Fruit fly (Drosophila melanogaster): ENCODE results near the gene CG13887.

The CG13887 gene

DNA sequence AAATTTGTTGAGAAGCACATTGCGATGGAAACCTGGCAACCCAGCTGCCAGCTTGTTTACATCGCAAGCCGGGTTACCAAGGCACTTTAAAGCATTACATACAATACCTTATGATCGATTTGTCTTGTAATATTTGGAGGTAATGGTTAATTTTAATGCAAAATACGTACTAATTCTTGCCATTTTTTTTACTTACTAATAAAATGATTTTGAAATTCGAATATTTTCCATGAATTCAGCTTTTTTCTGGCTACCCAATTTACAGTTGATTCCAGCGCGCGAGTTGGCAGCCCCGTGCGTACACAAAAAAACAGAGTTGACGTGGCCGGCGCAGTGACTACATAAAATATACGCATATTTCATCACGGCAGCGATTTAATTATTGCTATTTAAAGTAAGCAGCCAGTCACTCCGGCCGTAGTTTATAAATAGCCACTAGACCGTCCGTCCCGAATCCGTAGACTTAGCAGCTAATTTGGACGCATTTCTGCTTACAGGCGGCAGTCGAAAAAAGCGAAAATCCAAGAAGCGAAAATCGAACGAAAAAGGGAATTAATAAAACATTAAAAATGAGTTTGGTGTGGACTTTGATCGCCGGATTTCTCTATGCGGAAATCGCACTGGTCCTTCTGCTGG, at the start of gene CG13887, which contains the start of gene CG13901 (continued):
- TF ChIP-seq topi (GFP tag; optimal IDR thresholded peaks at IDR 0.05) (peak; percentile 89), CG16779 (tag; optimal IDR thresholded peaks at IDR 0.05) (no peak), CG11902 (GFP tag; optimal IDR thresholded peaks at IDR 0.05) (peak; percentile 84), CG15336 (GFP tag; IDR thresholded peaks at IDR 0.05) (peak; percentile 72), acj6 (GFP tag; optimal IDR thresholded peaks at IDR 0.05) (peak; percentile 92), fd59A (GFP tag; optimal IDR thresholded peaks at IDR 0.05) (peak; percentile 67), pdm3 (GFP tag; optimal IDR thresholded peaks at IDR 0.05) (no peak), Hr38 (GFP tag; optimal IDR thresholded peaks at IDR 0.05) (peak; percentile 31), CG3032 (tag; optimal IDR thresholded peaks at IDR 0.05) (peak; percentile 88)

DNA sequence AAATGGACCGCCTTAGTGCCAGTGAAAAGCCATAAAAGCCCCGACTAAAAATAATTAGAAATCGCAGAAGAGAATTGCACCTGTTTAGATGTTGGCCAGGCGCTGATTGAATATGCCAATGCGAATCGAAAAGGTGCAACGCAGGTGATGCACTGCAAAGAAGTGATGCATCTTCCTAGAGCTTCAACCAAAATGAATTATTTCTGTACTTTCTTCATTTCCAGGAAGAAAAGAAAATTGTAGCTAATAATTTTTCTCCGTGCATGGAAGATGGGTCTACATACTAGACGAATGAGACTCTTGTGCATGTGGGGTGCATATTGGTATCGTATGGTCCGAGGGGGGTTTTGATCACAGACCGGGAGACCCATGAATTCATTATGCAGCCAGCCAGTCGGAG, 48.7 kb upstream of the CG13887 start:
- TF ChIP-seq svp (GFP tag) (peak; percentile 21), CG8632 (GFP tag; optimal IDR thresholded peaks at IDR 0.05) (no peak), CG32006 (GFP tag; optimal IDR thresholded peaks at IDR 0.05) (peak; percentile 63), CG4318 (GFP tag; optimal IDR thresholded peaks at IDR 0.05) (peak; percentile 20), acj6 (GFP tag; optimal IDR thresholded peaks at IDR 0.05) (peak; percentile 1), OdsH (GFP tag; optimal IDR thresholded peaks at IDR 0.05) (peak; percentile 18), Eip78C (GFP tag) (peak; percentile 29), Hr4 (GFP tag; optimal IDR thresholded peaks at IDR 0.05) (peak; percentile 56), CG7368 (GFP tag; optimal IDR thresholded peaks at IDR 0.05) (no peak), Sox14 (GFP tag; optimal IDR thresholded peaks at IDR 0.05) (peak; percentile 1), CG34406 (GFP tag; optimal IDR thresholded peaks at IDR 0.05) (no peak), CG6163 (GFP tag; IDR thresholded peaks at IDR 0.05) (0 out of 3 replicates have a peak, but pooled peaks have one; percentile 32), dac (GFP tag; optimal IDR thresholded peaks at IDR 0.05) (peak; percentile 3), CG15336 (GFP tag; IDR thresholded peaks at IDR 0.05) (0 out of 2 replicates have a peak, but pooled peaks have one; percentile 28), CG8319 (GFP tag; optimal IDR thresholded peaks at IDR 0.05) (no peak), topi (GFP tag; optimal IDR thresholded peaks at IDR 0.05) (no peak), Ets21C (GFP tag; optimal IDR thresholded peaks at IDR 0.05) (no peak), CG6276 (GFP tag; optimal IDR thresholded peaks at IDR 0.05) (peak; percentile 18), CG10631 (GFP tag; optimal IDR thresholded peaks at IDR 0.05) (no peak), CG8119 (GFP tag; IDR thresholded peaks at IDR 0.05) (peak; percentile 35; the same call in 1 of the 3 replicates), Lpt (GFP tag; optimal IDR thresholded peaks at IDR 0.05) (peak; percentile 25), CG31627 (GFP tag; optimal IDR thresholded peaks at IDR 0.05) (no peak), Ets96B (tag; optimal IDR thresholded peaks at IDR 0.05) (no peak)

DNA sequence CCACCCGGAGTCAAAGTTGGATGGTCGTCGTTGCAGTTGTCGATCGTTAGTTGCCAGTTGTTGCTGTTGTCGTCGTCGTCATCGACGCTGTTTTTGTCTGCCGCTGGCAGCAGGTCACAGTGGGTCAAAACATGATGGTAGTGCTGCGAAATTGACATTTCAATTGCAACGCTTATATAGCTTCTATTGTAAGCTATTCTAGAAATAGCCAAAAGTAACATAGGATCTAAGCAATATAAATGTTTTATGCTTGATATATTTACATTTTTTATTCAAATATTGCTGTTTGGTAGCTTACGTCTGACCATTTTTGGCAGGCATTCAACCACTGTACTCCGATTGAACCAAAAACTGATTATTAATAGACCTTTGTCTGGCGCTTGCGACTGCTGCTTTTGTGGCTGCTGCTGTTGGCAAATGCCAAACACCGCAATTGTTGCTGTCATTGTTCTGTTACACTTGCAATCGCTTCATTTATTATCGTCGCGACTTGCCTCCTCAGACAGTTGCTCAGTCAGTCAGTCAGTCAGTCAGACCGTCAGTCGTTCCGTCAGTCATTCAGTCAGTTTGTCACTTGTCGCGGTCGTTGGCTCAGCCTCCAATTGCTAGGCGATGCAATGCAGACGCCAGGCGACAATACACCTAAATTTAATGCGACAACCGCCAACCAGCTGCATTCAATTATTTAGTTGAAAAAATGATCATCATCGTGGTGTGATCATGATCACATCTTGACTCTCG, 46.2 kb upstream of the CG13887 start:
- TF ChIP-seq CG11902 (GFP tag; optimal IDR thresholded peaks at IDR 0.05) = peak; percentile 7
- TF ChIP-seq vri (GFP tag; optimal IDR thresholded peaks at IDR 0.05) = peak; percentile 29
- TF ChIP-seq Sox15 (GFP tag; optimal IDR thresholded peaks at IDR 0.05) = peak; percentile 15
- TF ChIP-seq CG31627 (GFP tag; optimal IDR thresholded peaks at IDR 0.05) = peak; percentile 61
- no peak for TF ChIP-seq CG9139 (GFP tag; optimal IDR thresholded peaks at IDR 0.05)
- TF ChIP-seq pdm3 (GFP tag; optimal IDR thresholded peaks at IDR 0.05) = peak; percentile 76
- TF ChIP-seq CG6792 (GFP tag; optimal IDR thresholded peaks at IDR 0.05) = peak; percentile 60
- peak; percentile 80 for TF ChIP-seq CG32006 (GFP tag; optimal IDR thresholded peaks at IDR 0.05)
- peak; percentile 83 for TF ChIP-seq Hr4 (GFP tag; optimal IDR thresholded peaks at IDR 0.05)
- peak; percentile 29 for TF ChIP-seq CG34406 (GFP tag; optimal IDR thresholded peaks at IDR 0.05)
- peak; percentile 59 for TF ChIP-seq Gug (GFP tag; IDR thresholded peaks at IDR 0.05)
- peak; percentile 69 for TF ChIP-seq achi (GFP tag; optimal IDR thresholded peaks at IDR 0.05)
- TF ChIP-seq Ets21C (GFP tag; optimal IDR thresholded peaks at IDR 0.05) = peak; percentile 52
- TF ChIP-seq fd59A (GFP tag; optimal IDR thresholded peaks at IDR 0.05) = peak; percentile 34
- TF ChIP-seq Eip93F (GFP tag; optimal IDR thresholded peaks at IDR 0.05) = peak; percentile 48
- peak; percentile 52 for TF ChIP-seq CG7368 (GFP tag; optimal IDR thresholded peaks at IDR 0.05)
- TF ChIP-seq dac (GFP tag; optimal IDR thresholded peaks at IDR 0.05) = peak; percentile 58
- peak; percentile 66 for TF ChIP-seq CG10631 (GFP tag; optimal IDR thresholded peaks at IDR 0.05)
- TF ChIP-seq lz (GFP tag; optimal IDR thresholded peaks at IDR 0.05) = peak; percentile 63
- peak; percentile 65 for TF ChIP-seq Met (GFP tag; optimal IDR thresholded peaks at IDR 0.05)
- peak; percentile 36 for TF ChIP-seq CG6808 (GFP tag; optimal IDR thresholded peaks at IDR 0.05)
- peak; percentile 75 for TF ChIP-seq eg (GFP tag; IDR thresholded peaks at IDR 0.05)
- peak; percentile 51 for TF ChIP-seq CG3032 (tag; optimal IDR thresholded peaks at IDR 0.05)
- peak; percentile 49 for TF ChIP-seq CG1621 (tag; optimal IDR thresholded peaks at IDR 0.05)
- peak; percentile 67 for TF ChIP-seq Eip75B (GFP tag; optimal IDR thresholded peaks at IDR 0.05)
- peak; percentile 69 for TF ChIP-seq esn (GFP tag; optimal IDR thresholded peaks at IDR 0.05)
- peak in 1 of 2 experiments; percentile 47 for TF ChIP-seq salr (GFP tag; optimal IDR thresholded peaks at IDR 0.05)
- TF ChIP-seq fd85E (GFP tag; optimal IDR thresholded peaks at IDR 0.05) = no peak
